Worm (Caenorhabditis elegans) whole organism, midembryonic: ENCODE measurements around the gene nhr-214.

Source experiments
- T22C8.4 ChIP-seq: fragments of 200-800 bp; sonication (Bioruptor generic); IDR thresholded peaks from 2 replicates; pipeline ENCODE4 v1.3.6; 2022; ENCODE audit warnings: missing genetic modification characterization, missing compliant biosample characterization
- cog-1 ChIP-seq: sonication (generic microtip); optimal IDR thresholded peaks from 2 replicates; lab custom pipeline; 2016; ENCODE audit warnings: missing genetic modification characterization, missing compliant biosample characterization
- flt-1 ChIP-seq: fragments of 200-800 bp; sonication (Bioruptor generic); IDR thresholded peaks from 2 replicates; pipeline ENCODE4 v1.3.6; 2022; ENCODE audit warnings: missing genetic modification characterization, missing compliant biosample characterization
- klf-2 ChIP-seq: fragments of 200-800 bp; sonication (Bioruptor generic); conservative IDR thresholded peaks from 2 replicates; pipeline ENCODE4 v1.3.6; 2022; ENCODE audit warnings: missing genetic modification reagents, missing genetic modification characterization, missing compliant biosample characterization
- med-1 ChIP-seq: sonication (generic microtip); optimal IDR thresholded peaks from 2 replicates; lab custom pipeline; 2017; ENCODE audit warnings: missing genetic modification characterization, mild to moderate bottlenecking, missing compliant biosample characterization, antibody characterized with exemption, missing genetic modification reagents; ENCODE audit not compliant: insufficient read depth
- ref-1 ChIP-seq: fragments of 200-800 bp; sonication (Bioruptor generic); conservative IDR thresholded peaks from 2 replicates; pipeline ENCODE4 v1.3.6; 2022; ENCODE audit warnings: missing genetic modification reagents, missing genetic modification characterization, missing compliant biosample characterization
- tab-1 ChIP-seq: fragments of 200-800 bp; sonication (Bioruptor generic); IDR thresholded peaks from 2 replicates; pipeline ENCODE4 v1.3.6; 2022; ENCODE audit warnings: missing genetic modification characterization, missing compliant biosample characterization
- ztf-23 ChIP-seq: fragments of 200-800 bp; sonication (Bioruptor generic); IDR thresholded peaks from 2 replicates; pipeline ENCODE4 v1.3.6; 2022; ENCODE audit warnings: missing genetic modification reagents, missing genetic modification characterization, missing compliant biosample characterization
- ztf-29 ChIP-seq: fragments of 200-800 bp; sonication (Bioruptor generic); IDR thresholded peaks from 2 replicates; pipeline ENCODE4 v1.3.6; 2022; ENCODE audit warnings: missing genetic modification reagents, missing genetic modification characterization, missing compliant biosample characterization

Gene nhr-214

ce11 chrX:12664987-12665451, 36.8 kb downstream of the nhr-214 start:
- TF ChIP-seq ztf-29 (GFP tag; lab: Robert Waterston, UW) (peak; percentile 95), cog-1 (tag; lab: Kevin White, UChicago) (peak; percentile 88), flt-1 (GFP tag; lab: Robert Waterston, UW) (peak; percentile 98), ztf-23 (GFP tag; lab: Robert Waterston, UW) (peak; percentile 97), tab-1 (GFP tag; lab: Robert Waterston, UW) (peak; percentile 99), klf-2 (peak; percentile 97), ref-1 (GFP tag; lab: Robert Waterston, UW) (peak; percentile 98), med-1 (GFP tag; lab: Kevin White, UChicago) (peak; percentile 88), T22C8.4 (GFP tag; lab: Robert Waterston, UW) (peak; percentile 96)

ce11 chrX:12664443-12664842, 37.4 kb downstream of the nhr-214 start:
- TF ChIP-seq cog-1 (tag; lab: Kevin White, UChicago) (no peak), ref-1 (GFP tag; lab: Robert Waterston, UW) (no peak), ztf-23 (GFP tag; lab: Robert Waterston, UW) (no peak), flt-1 (GFP tag; lab: Robert Waterston, UW) (no peak)

ce11 chrX:12663537-12663936, 38.3 kb downstream of the nhr-214 start, which contains the start of gene nlp-76:
Gene nlp-76 (minus strand): TSS chrX:12663903.
- TF ChIP-seq med-1 (GFP tag; lab: Kevin White, UChicago) (no peak), ref-1 (GFP tag; lab: Robert Waterston, UW) (no peak), klf-2 (no peak), ztf-23 (GFP tag; lab: Robert Waterston, UW) (no peak), ztf-29 (GFP tag; lab: Robert Waterston, UW) (no peak), flt-1 (GFP tag; lab: Robert Waterston, UW) (no peak), T22C8.4 (GFP tag; lab: Robert Waterston, UW) (no peak), cog-1 (tag; lab: Kevin White, UChicago) (no peak), tab-1 (GFP tag; lab: Robert Waterston, UW) (no peak)

- TF ChIP-seq ztf-23 (GFP tag; lab: Robert Waterston, UW) (no peak), med-1 (GFP tag; lab: Kevin White, UChicago) (no peak), T22C8.4 (GFP tag; lab: Robert Waterston, UW) (no peak), cog-1 (tag; lab: Kevin White, UChicago) (no peak), tab-1 (GFP tag; lab: Robert Waterston, UW) (no peak), klf-2 (no peak), ref-1 (GFP tag; lab: Robert Waterston, UW) (no peak), flt-1 (GFP tag; lab: Robert Waterston, UW) (no peak), ztf-29 (GFP tag; lab: Robert Waterston, UW) (no peak)
Observed at ce11 chrX:12663114-12663513, 38.7 kb downstream of the nhr-214 start.

- TF ChIP-seq cog-1 (tag; lab: Kevin White, UChicago), result peak; percentile 80
- TF ChIP-seq flt-1 (GFP tag; lab: Robert Waterston, UW), result peak; percentile 91
- peak; percentile 72 for TF ChIP-seq ref-1 (GFP tag; lab: Robert Waterston, UW)
- TF ChIP-seq klf-2, result peak; percentile 88
- TF ChIP-seq ztf-23 (GFP tag; lab: Robert Waterston, UW), result peak; percentile 85
- peak; percentile 63; the same call in 1 of the 2 replicates for TF ChIP-seq ztf-29 (GFP tag; lab: Robert Waterston, UW)
- peak; percentile 40 for TF ChIP-seq med-1 (GFP tag; lab: Kevin White, UChicago)
- TF ChIP-seq tab-1 (GFP tag; lab: Robert Waterston, UW), result peak; percentile 93
- peak; percentile 77 for TF ChIP-seq T22C8.4 (GFP tag; lab: Robert Waterston, UW)
Observed at ce11 chrX:12661091-12661526, 40.8 kb downstream of the nhr-214 start.

- TF ChIP-seq flt-1 (GFP tag; lab: Robert Waterston, UW), result no peak
- TF ChIP-seq med-1 (GFP tag; lab: Kevin White, UChicago), result no peak
- no peak for TF ChIP-seq ztf-29 (GFP tag; lab: Robert Waterston, UW)
- TF ChIP-seq tab-1 (GFP tag; lab: Robert Waterston, UW), result no peak
- TF ChIP-seq cog-1 (tag; lab: Kevin White, UChicago), result no peak
- TF ChIP-seq ztf-23 (GFP tag; lab: Robert Waterston, UW), result no peak
- TF ChIP-seq T22C8.4 (GFP tag; lab: Robert Waterston, UW), result no peak
- TF ChIP-seq ref-1 (GFP tag; lab: Robert Waterston, UW), result no peak
- no peak for TF ChIP-seq klf-2
Observed at ce11 chrX:12659814-12660213, 42.0 kb downstream of the nhr-214 start, which contains the start of gene C02B4.3. Gene C02B4.3 (minus strand): TSS chrX:12659847.

ce11 chrX:12656420-12657033, 45.3 kb downstream of the nhr-214 start:
- TF ChIP-seq klf-2 (0 out of 2 replicates have a peak, but pooled peaks have one; percentile 29), ref-1 (GFP tag; lab: Robert Waterston, UW) (no peak)

ce11 chrX:12655339-12655875, 46.5 kb downstream of the nhr-214 start:
- TF ChIP-seq T22C8.4 (GFP tag; lab: Robert Waterston, UW) (no peak), tab-1 (GFP tag; lab: Robert Waterston, UW) (0 out of 2 replicates have a peak, but pooled peaks have one; percentile 27), cog-1 (tag; lab: Kevin White, UChicago) (no peak), flt-1 (GFP tag; lab: Robert Waterston, UW) (no peak), ztf-29 (GFP tag; lab: Robert Waterston, UW) (no peak), ztf-23 (GFP tag; lab: Robert Waterston, UW) (no peak), ref-1 (GFP tag; lab: Robert Waterston, UW) (no peak), med-1 (GFP tag; lab: Kevin White, UChicago) (no peak)
